Worm (Caenorhabditis elegans): Measurements from ENCODE around the gene far-2.

The far-2 gene

ce11 chrIII:9047260-9047659, 34.4 kb upstream of the far-2 start:
- no peak for TF ChIP-seq zag-1 (tag; optimal IDR thresholded peaks at IDR 0.05)
- no peak for TF ChIP-seq nhr-11 (tag; optimal IDR thresholded peaks at IDR 0.05)
- no peak for TF ChIP-seq crh-2 (tag; optimal IDR thresholded peaks at IDR 0.05)
- TF ChIP-seq gmeb-1 (tag; optimal IDR thresholded peaks at IDR 0.05), result no peak
- TF ChIP-seq nhr-23 (tag; optimal IDR thresholded peaks at IDR 0.05), result no peak
- TF ChIP-seq sma-3 (GFP tag; optimal IDR thresholded peaks at IDR 0.05), result no peak

ce11 chrIII:9050600-9050999, 31.0 kb upstream of the far-2 start, which contains the start of gene ikke-1:
ikke-1 (minus strand) TSS chrIII:9050700.
- no peak for TF ChIP-seq lsy-2 (tag; optimal IDR thresholded peaks at IDR 0.05)
- TF ChIP-seq R02D3.7 (tag; optimal IDR thresholded peaks at IDR 0.05), result no peak
- no peak for TF ChIP-seq Y55F3AM.14 (GFP tag; optimal IDR thresholded peaks at IDR 0.05)
- TF ChIP-seq ceh-82 (tag; optimal IDR thresholded peaks at IDR 0.05), result no peak
- no peak for TF ChIP-seq sem-4 (tag; optimal IDR thresholded peaks at IDR 0.05)
- no peak for TF ChIP-seq crh-2 (tag; optimal IDR thresholded peaks at IDR 0.05)
- TF ChIP-seq nhr-129 (tag; optimal IDR thresholded peaks at IDR 0.05), result no peak
- no peak for TF ChIP-seq nhr-77 (tag; optimal IDR thresholded peaks at IDR 0.05)
- TF ChIP-seq unc-39 (tag; optimal IDR thresholded peaks at IDR 0.05), result no peak
- no peak for TF ChIP-seq egl-27 (tag; optimal IDR thresholded peaks at IDR 0.05)
- TF ChIP-seq nhr-237 (tag; optimal IDR thresholded peaks at IDR 0.05), result no peak
- no peak for TF ChIP-seq ztf-4 (tag; optimal IDR thresholded peaks at IDR 0.05)
- TF ChIP-seq peb-1 (tag; optimal IDR thresholded peaks at IDR 0.05), result no peak
- no peak for TF ChIP-seq ztf-11 (tag; optimal IDR thresholded peaks at IDR 0.05)
- TF ChIP-seq unc-55 (GFP tag; optimal IDR thresholded peaks at IDR 0.05), result no peak
- TF ChIP-seq ztf-1 (GFP tag; conservative IDR thresholded peaks at IDR 0.05), result no peak
- no peak for TF ChIP-seq dmd-4 (tag; optimal IDR thresholded peaks at IDR 0.05)
- TF ChIP-seq nhr-23 (tag; optimal IDR thresholded peaks at IDR 0.05), result no peak
- TF ChIP-seq elt-3 (tag; optimal IDR thresholded peaks at IDR 0.05), result no peak

ce11 chrIII:9051119-9051597, 30.5 kb upstream of the far-2 start:
- TF ChIP-seq elt-3 (tag; optimal IDR thresholded peaks at IDR 0.05), result no peak
- no peak for TF ChIP-seq egl-27 (tag; optimal IDR thresholded peaks at IDR 0.05)
- TF ChIP-seq unc-55 (GFP tag; optimal IDR thresholded peaks at IDR 0.05), result peak; percentile 60
- no peak for TF ChIP-seq lin-39 (tag; optimal IDR thresholded peaks at IDR 0.05)
- peak; percentile 98 for TF ChIP-seq ztf-4 (tag; optimal IDR thresholded peaks at IDR 0.05)
- no peak for TF ChIP-seq ztf-11 (tag; optimal IDR thresholded peaks at IDR 0.05)
- TF ChIP-seq skn-1 (tag; optimal IDR thresholded peaks at IDR 0.05), result peak; percentile 74
- TF ChIP-seq lin-13 (GFP tag; optimal IDR thresholded peaks at IDR 0.05), result peak; percentile 85
- peak; percentile 50 for TF ChIP-seq F13H6.1 (tag; optimal IDR thresholded peaks at IDR 0.05)
- peak; percentile 73 for TF ChIP-seq sma-3 (GFP tag; optimal IDR thresholded peaks at IDR 0.05)
- no peak for TF ChIP-seq mab-5 (tag; optimal IDR thresholded peaks at IDR 0.05)
- no peak for TF ChIP-seq blmp-1 (tag; optimal IDR thresholded peaks at IDR 0.05; ENCODE audit: insufficient read depth)
- no peak for TF ChIP-seq aly-2 (tag; optimal IDR thresholded peaks at IDR 0.05)
- TF ChIP-seq ceh-16 (tag; optimal IDR thresholded peaks at IDR 0.05), result no peak
- no peak for TF ChIP-seq ztf-1 (GFP tag; conservative IDR thresholded peaks at IDR 0.05)
- TF ChIP-seq nhr-25 (tag; optimal IDR thresholded peaks at IDR 0.05), result peak; percentile 53
- peak; percentile 51 for TF ChIP-seq fos-1 (tag; optimal IDR thresholded peaks at IDR 0.05)
- no peak for TF ChIP-seq mbf-1 (tag; optimal IDR thresholded peaks at IDR 0.05)
- peak; percentile 59 for TF ChIP-seq Y55F3AM.14 (GFP tag; optimal IDR thresholded peaks at IDR 0.05)
- TF ChIP-seq snpc-4 (tag; optimal IDR thresholded peaks at IDR 0.05), result peak; percentile 43
- TF ChIP-seq nhr-11 (tag; optimal IDR thresholded peaks at IDR 0.05), result peak; percentile 59
- TF ChIP-seq gmeb-1 (tag; optimal IDR thresholded peaks at IDR 0.05), result peak; percentile 71
- TF ChIP-seq peb-1 (tag; optimal IDR thresholded peaks at IDR 0.05), result no peak
- TF ChIP-seq ama-1 (optimal IDR thresholded peaks at IDR 0.05), result peak; percentile 99
- TF ChIP-seq sma-9 (GFP tag; optimal IDR thresholded peaks at IDR 0.05), result peak; percentile 65
- TF ChIP-seq sma-9 (tag; optimal IDR thresholded peaks at IDR 0.05), result no peak
- TF ChIP-seq ceh-82 (tag; optimal IDR thresholded peaks at IDR 0.05), result no peak
- peak; percentile 31 for TF ChIP-seq zag-1 (tag; optimal IDR thresholded peaks at IDR 0.05)
- peak; percentile 80 for TF ChIP-seq sem-4 (tag; optimal IDR thresholded peaks at IDR 0.05)
- peak; percentile 57 for TF ChIP-seq nhr-21 (tag; optimal IDR thresholded peaks at IDR 0.05)
- no peak for TF ChIP-seq nhr-77 (tag; optimal IDR thresholded peaks at IDR 0.05)
- no peak for TF ChIP-seq dmd-4 (tag; optimal IDR thresholded peaks at IDR 0.05)
- TF ChIP-seq alr-1 (tag; optimal IDR thresholded peaks at IDR 0.05), result no peak
- TF ChIP-seq unc-62 (GFP tag; optimal IDR thresholded peaks at IDR 0.05), result peak; percentile 0
- peak; percentile 58 for TF ChIP-seq nhr-12 (tag; optimal IDR thresholded peaks at IDR 0.05)
- no peak for TF ChIP-seq ZK546.5 (tag; optimal IDR thresholded peaks at IDR 0.05)
- peak in 1 of 2 experiments; percentile 90 for TF ChIP-seq lsy-2 (tag; optimal IDR thresholded peaks at IDR 0.05)
- no peak for TF ChIP-seq R02D3.7 (tag; optimal IDR thresholded peaks at IDR 0.05)
- TF ChIP-seq unc-39 (tag; optimal IDR thresholded peaks at IDR 0.05), result no peak
- peak; percentile 95 for TF ChIP-seq C34F6.9 (tag; optimal IDR thresholded peaks at IDR 0.05)
- no peak for TF ChIP-seq mdl-1 (tag; optimal IDR thresholded peaks at IDR 0.05)
- TF ChIP-seq nhr-10 (tag; optimal IDR thresholded peaks at IDR 0.05), result peak; percentile 13
- TF ChIP-seq crh-2 (tag; optimal IDR thresholded peaks at IDR 0.05), result peak; percentile 90
- no peak for TF ChIP-seq elt-1 (tag; optimal IDR thresholded peaks at IDR 0.05)
- no peak for TF ChIP-seq nhr-237 (tag; optimal IDR thresholded peaks at IDR 0.05)
- no peak for TF ChIP-seq nhr-23 (tag; optimal IDR thresholded peaks at IDR 0.05)
- TF ChIP-seq nhr-6 (tag; optimal IDR thresholded peaks at IDR 0.05), result peak; percentile 68

All from whole organism, L2 larva.